Worm (Caenorhabditis elegans): Measurements from ENCODE around the gene tag-297.
A peak's percentile ranks its signal among the peaks of the same experiment; 100 is the strongest.

tag-297 gene

ce11 chrII:14616927-14617326 lies 10.5 kb upstream of the tag-297 start (continued):
- peak; percentile 82 for TF ChIP-seq F26F4.8 (GFP tag; conservative IDR thresholded peaks at IDR 0.05)
- TF ChIP-seq nhr-48 (tag; optimal IDR thresholded peaks at IDR 0.05) = peak; percentile 48
- no peak for TF ChIP-seq daf-12 (tag; optimal IDR thresholded peaks at IDR 0.05)
- TF ChIP-seq nhr-25 (tag; optimal IDR thresholded peaks at IDR 0.05; ENCODE audit: borderline replicate concordance, insufficient read depth) = no peak
- no peak for TF ChIP-seq attf-4 (tag; optimal IDR thresholded peaks at IDR 0.05)
- peak; percentile 81 for TF ChIP-seq nhr-42 (GFP tag; IDR thresholded peaks at IDR 0.05)
- TF ChIP-seq madf-5 (GFP tag; IDR thresholded peaks at IDR 0.05) = peak; percentile 74 to 93; a peak in 3 of 4 replicates
- TF ChIP-seq pha-4 (GFP tag; IDR thresholded peaks at IDR 0.05) = peak; percentile 82
- no peak for TF ChIP-seq pha-4 (tag; optimal IDR thresholded peaks at IDR 0.05)
- TF ChIP-seq zag-1 (tag; optimal IDR thresholded peaks at IDR 0.05) = no peak
- no peak for TF ChIP-seq dmd-9 (GFP tag; IDR thresholded peaks at IDR 0.05)
- TF ChIP-seq mdl-1 (tag; optimal IDR thresholded peaks at IDR 0.05) = no peak
- peak; percentile 44 for TF ChIP-seq nhr-102 (tag; optimal IDR thresholded peaks at IDR 0.05)
- no peak for TF ChIP-seq nhr-28 (tag; optimal IDR thresholded peaks at IDR 0.05)
- TF ChIP-seq ZK546.5 (tag; optimal IDR thresholded peaks at IDR 0.05) = no peak
- no peak for TF ChIP-seq aha-1 (tag)
- TF ChIP-seq lin-13 (GFP tag; optimal IDR thresholded peaks at IDR 0.05) = no peak
- no peak for TF ChIP-seq ceh-82 (tag; optimal IDR thresholded peaks at IDR 0.05)
- TF ChIP-seq lin-38 (GFP tag; IDR thresholded peaks at IDR 0.05) = peak; percentile 77; the same call in 1 of the 2 replicates
- no peak for TF ChIP-seq mep-1 (tag; optimal IDR thresholded peaks at IDR 0.05)
- TF ChIP-seq lim-7 (GFP tag; IDR thresholded peaks at IDR 0.05) = peak; percentile 96
- peak; percentile 42 for TF ChIP-seq lir-3 (tag; optimal IDR thresholded peaks at IDR 0.05)

- peak; percentile 97 for TF ChIP-seq aha-1 (tag)
- TF ChIP-seq ama-1 (optimal IDR thresholded peaks at IDR 0.05) = no peak
These were observed 9.3 kb upstream of the tag-297 start for ce11 chrII:14618158-14618557.

- no peak for TF ChIP-seq D1046.2 (GFP tag; IDR thresholded peaks at IDR 0.05)
- peak; percentile 20 for TF ChIP-seq nhr-28 (tag; optimal IDR thresholded peaks at IDR 0.05)
- TF ChIP-seq snpc-1.2 (GFP tag; IDR thresholded peaks at IDR 0.05) = no peak
- peak in 1 of 2 experiments; percentile 90 for TF ChIP-seq unc-62 (GFP tag; optimal IDR thresholded peaks at IDR 0.05 in 1 of 2)
- no peak for TF ChIP-seq unc-62 (tag; optimal IDR thresholded peaks at IDR 0.05)
- no peak for TF ChIP-seq ama-1 (optimal IDR thresholded peaks at IDR 0.05)
These were observed 8.7 kb upstream of the tag-297 start for ce11 chrII:14618764-14619163.

- TF ChIP-seq ceh-44 (GFP tag; IDR thresholded peaks at IDR 0.05) (no peak), D1046.2 (GFP tag; IDR thresholded peaks at IDR 0.05) (no peak), hlh-11 (tag; optimal IDR thresholded peaks at IDR 0.05) (peak; percentile 10), unc-62 (GFP tag; optimal IDR thresholded peaks at IDR 0.05 in 1 of 2) (peak in 1 of 2 experiments; percentile 4), unc-62 (tag; optimal IDR thresholded peaks at IDR 0.05) (no peak)
These were observed 7.6 kb upstream of the tag-297 start for ce11 chrII:14619806-14620205.

- TF ChIP-seq lsy-2 (tag; optimal IDR thresholded peaks at IDR 0.05) (no peak), aha-1 (tag) (peak; percentile 94)
These were observed 6.7 kb upstream of the tag-297 start for ce11 chrII:14620730-14621129.

- TF ChIP-seq lin-15B (tag; optimal IDR thresholded peaks at IDR 0.05) (no peak), tag-97 (GFP tag; IDR thresholded peaks at IDR 0.05) (no peak), set-16 (GFP tag; IDR thresholded peaks at IDR 0.05) (no peak), ceh-28 (tag; optimal IDR thresholded peaks at IDR 0.05) (no peak), duxl-1 (tag; optimal IDR thresholded peaks at IDR 0.05; ENCODE audit: poor library complexity) (no peak), cey-2 (tag; optimal IDR thresholded peaks at IDR 0.05; ENCODE audit: borderline replicate concordance, insufficient read depth) (no peak), F26F4.8 (GFP tag; conservative IDR thresholded peaks at IDR 0.05) (no peak), lsy-2 (tag; optimal IDR thresholded peaks at IDR 0.05) (no peak), nhr-25 (tag; optimal IDR thresholded peaks at IDR 0.05; ENCODE audit: borderline replicate concordance, insufficient read depth) (no peak), skn-1 (tag; optimal IDR thresholded peaks at IDR 0.05) (no peak), aha-1 (tag) (no peak), ZK337.2 (GFP tag; IDR thresholded peaks at IDR 0.05) (no peak), daf-19 (GFP tag; conservative IDR thresholded peaks at IDR 0.05) (no peak), ceh-20 (GFP tag; IDR thresholded peaks at IDR 0.05) (no peak)
These were observed 4.7 kb upstream of the tag-297 start, which contains the start of gene mltn-10 for ce11 chrII:14622758-14623157. mltn-10 (plus strand) TSS chrII:14623058.

All from whole organism, L4 larva.